Worm (Caenorhabditis elegans) whole organism, L4/young adult: ENCODE results near the gene sodh-2.

ENCODE experiments used
- W03F9.2 ChIP-seq: fragments of 150-350 bp; optimal IDR thresholded peaks from 2 replicates; lab custom pipeline; 2014; ENCODE audit warnings: missing biosample characterization, missing genetic modification characterization
- dao-5 ChIP-seq: sonication (generic microtip); optimal IDR thresholded peaks from 2 replicates; lab custom pipeline; 2016; ENCODE audit warnings: missing genotype, missing genetic modification characterization, moderate library complexity, missing compliant biosample characterization
- him-1 ChIP-seq: sonication (generic microtip); optimal IDR thresholded peaks from 2 replicates; lab custom pipeline; 2016; ENCODE audit warnings: missing genotype, missing genetic modification reagents, missing genetic modification characterization, missing compliant biosample characterization

Gene sodh-2

ce11 chrV:11891143-11891862, at the start of gene sodh-2, which contains the start of gene srx-76:
TSS of gene sodh-2 (minus strand) at chrV:11891243.
TSS of gene srx-76 (plus strand) at chrV:11891812.
- no peak for TF ChIP-seq him-1 (tag; lab: Kevin White, UChicago)
- TF ChIP-seq dao-5 (tag; lab: Kevin White, UChicago), result no peak
- TF ChIP-seq W03F9.2 (tag; lab: Kevin White, UChicago), result no peak

ce11 chrV:11940329-11940728, 49.3 kb upstream of the sodh-2 start:
- TF ChIP-seq him-1 (tag; lab: Kevin White, UChicago) (no peak), W03F9.2 (tag; lab: Kevin White, UChicago) (no peak), dao-5 (tag; lab: Kevin White, UChicago) (no peak)

- no peak for TF ChIP-seq dao-5 (tag; lab: Kevin White, UChicago)
- TF ChIP-seq him-1 (tag; lab: Kevin White, UChicago), result no peak
- TF ChIP-seq W03F9.2 (tag; lab: Kevin White, UChicago), result no peak
Measured at ce11 chrV:11937710-11938109, 46.7 kb upstream of the sodh-2 start, which contains the start of gene gpla-1. TSS of gene gpla-1 (minus strand) at chrV:11937810.

ce11 chrV:11934848-11935247, 43.8 kb upstream of the sodh-2 start, which contains the start of gene F58H1.8:
TSS of gene F58H1.8 (plus strand) at chrV:11935148.
- no peak for TF ChIP-seq W03F9.2 (tag; lab: Kevin White, UChicago)
- no peak for TF ChIP-seq him-1 (tag; lab: Kevin White, UChicago)
- TF ChIP-seq dao-5 (tag; lab: Kevin White, UChicago), result no peak

ce11 chrV:11933196-11934028, 42.4 kb upstream of the sodh-2 start, which contains the start of the genes aman-2 and F58H1.3:
TSS of gene aman-2 (minus strand) at chrV:11933246.
TSS of gene F58H1.3 (plus strand) at chrV:11933978.
- TF ChIP-seq dao-5 (tag; lab: Kevin White, UChicago) (no peak), W03F9.2 (tag; lab: Kevin White, UChicago) (no peak), him-1 (tag; lab: Kevin White, UChicago) (no peak)

- TF ChIP-seq W03F9.2 (tag; lab: Kevin White, UChicago), result no peak
- no peak for TF ChIP-seq him-1 (tag; lab: Kevin White, UChicago)
- no peak for TF ChIP-seq dao-5 (tag; lab: Kevin White, UChicago)
Measured at ce11 chrV:11929046-11929590, 38.1 kb upstream of the sodh-2 start, which contains the start of gene F58H1.2. TSS of gene F58H1.2 (plus strand) at chrV:11929096.

ce11 chrV:11927346-11927745, 36.3 kb upstream of the sodh-2 start, which contains the start of gene osm-6:
TSS of gene osm-6 (minus strand) at chrV:11927446.
- TF ChIP-seq W03F9.2 (tag; lab: Kevin White, UChicago) (no peak), dao-5 (tag; lab: Kevin White, UChicago) (no peak), him-1 (tag; lab: Kevin White, UChicago) (no peak)

- TF ChIP-seq dao-5 (tag; lab: Kevin White, UChicago) (no peak), him-1 (tag; lab: Kevin White, UChicago) (no peak), W03F9.2 (tag; lab: Kevin White, UChicago) (no peak)
Measured at ce11 chrV:11921689-11922517, 30.9 kb upstream of the sodh-2 start.

ce11 chrV:11921229-11921628, 30.2 kb upstream of the sodh-2 start:
- TF ChIP-seq him-1 (tag; lab: Kevin White, UChicago), result no peak
- TF ChIP-seq W03F9.2 (tag; lab: Kevin White, UChicago), result peak; percentile 41
- no peak for TF ChIP-seq dao-5 (tag; lab: Kevin White, UChicago)

- TF ChIP-seq W03F9.2 (tag; lab: Kevin White, UChicago) (no peak), him-1 (tag; lab: Kevin White, UChicago) (no peak), dao-5 (tag; lab: Kevin White, UChicago) (no peak)
Measured at ce11 chrV:11919639-11920038, 28.6 kb upstream of the sodh-2 start.

- TF ChIP-seq dao-5 (tag; lab: Kevin White, UChicago) (no peak), W03F9.2 (tag; lab: Kevin White, UChicago) (no peak), him-1 (tag; lab: Kevin White, UChicago) (no peak)
Measured at ce11 chrV:11917186-11917585, 26.1 kb upstream of the sodh-2 start, which contains the start of gene R31.2. TSS of gene R31.2 (plus strand) at chrV:11917573.

- TF ChIP-seq W03F9.2 (tag; lab: Kevin White, UChicago), result no peak
- no peak for TF ChIP-seq dao-5 (tag; lab: Kevin White, UChicago)
- no peak for TF ChIP-seq him-1 (tag; lab: Kevin White, UChicago)
Measured at ce11 chrV:11913283-11913682, 22.2 kb upstream of the sodh-2 start.
